Fruit fly (Drosophila melanogaster) whole organism, prepupa: ENCODE measurements around the gene CG13667.

Experiments
- CG10669 ChIP-seq: fragments of 200-800 bp; sonication (Bioruptor generic); optimal IDR thresholded peaks from 3 replicates; lab custom pipeline; 2018; ENCODE audit warnings: missing biosample characterization, mild to moderate bottlenecking, missing genetic modification characterization, moderate library complexity
- CG11902 ChIP-seq: fragments of 200-800 bp; sonication (Bioruptor generic); optimal IDR thresholded peaks from 3 replicates; lab custom pipeline; 2016; ENCODE audit warnings: missing biosample characterization, missing genetic modification characterization
- CG32006 ChIP-seq: fragments of 200-800 bp; sonication (Bioruptor generic); optimal IDR thresholded peaks from 3 replicates; lab custom pipeline; 2017; ENCODE audit warnings: missing biosample characterization, mild to moderate bottlenecking, missing genetic modification characterization
- CG3919 ChIP-seq: fragments of 200-800 bp; sonication (Bioruptor generic); optimal IDR thresholded peaks from 3 replicates; lab custom pipeline; 2016; ENCODE audit warnings: missing biosample characterization, missing genetic modification characterization
- Hr38 ChIP-seq: sonication (Bioruptor generic); optimal IDR thresholded peaks from 2 replicates; lab custom pipeline; 2016; ENCODE audit warnings: missing biosample characterization, missing genetic modification characterization
- Sox102F ChIP-seq: fragments of 200-800 bp; sonication (Bioruptor generic); optimal IDR thresholded peaks from 2 replicates; lab custom pipeline; 2016; ENCODE audit warnings: missing biosample characterization, mild to moderate bottlenecking, missing genetic modification characterization
- achi ChIP-seq: fragments of 200-800 bp; sonication (Bioruptor generic); optimal IDR thresholded peaks from 3 replicates; lab custom pipeline; 2016; ENCODE audit warnings: missing biosample characterization, missing genetic modification characterization
- fd59A ChIP-seq: fragments of 200-800 bp; sonication (Bioruptor generic); optimal IDR thresholded peaks from 2 replicates; lab custom pipeline; 2017; ENCODE audit warnings: missing biosample characterization, mild to moderate bottlenecking, missing genetic modification characterization, missing genetic modification reagents
- fd85E ChIP-seq: fragments of 200-800 bp; sonication (Bioruptor generic); optimal IDR thresholded peaks from 3 replicates; lab custom pipeline; 2016; ENCODE audit warnings: missing biosample characterization, missing genetic modification characterization
- lz ChIP-seq: fragments of 200-800 bp; sonication (Bioruptor generic); optimal IDR thresholded peaks from 3 replicates; lab custom pipeline; 2016; ENCODE audit warnings: missing biosample characterization, missing genetic modification characterization

DNA sequence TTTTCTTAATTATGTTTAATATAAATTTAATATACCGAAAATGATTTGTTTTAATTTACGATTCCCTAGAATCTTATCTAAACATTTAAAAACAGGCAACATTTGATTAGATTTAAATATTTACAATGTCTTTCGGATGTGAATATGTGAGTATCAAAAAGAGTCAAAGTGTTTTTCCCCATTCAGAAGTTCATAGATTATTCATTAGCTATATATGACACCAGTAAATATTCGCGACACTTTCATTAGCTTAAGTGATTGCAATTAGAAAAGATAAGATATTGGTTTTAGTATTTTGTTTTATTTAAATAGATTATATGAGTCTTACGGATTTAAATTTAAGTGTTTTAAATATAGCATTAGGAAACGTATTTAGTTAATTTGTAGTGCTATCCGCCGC is 11.1 kb upstream of the CG13667 start:
- TF ChIP-seq Sox102F (GFP tag; lab: Kevin White, UChicago) (no peak), CG11902 (GFP tag; lab: Kevin White, UChicago) (no peak), achi (GFP tag; lab: Kevin White, UChicago) (no peak), CG3919 (GFP tag; lab: Kevin White, UChicago) (no peak), fd85E (GFP tag; lab: Kevin White, UChicago) (no peak), lz (GFP tag; lab: Kevin White, UChicago) (no peak), CG10669 (GFP tag; lab: Kevin White, UChicago) (no peak), fd59A (no peak), CG32006 (GFP tag; lab: Kevin White, UChicago) (no peak), Hr38 (GFP tag; lab: Kevin White, UChicago) (no peak)
